1 fruit fly cellular context compared by ENCODE assay signal in genomic region chr3R:17818803-17819202, dm6.
TF ChIP-seq lines count a peak whose summit lies in the region.

No protein-coding gene starts in this region.

TF ChIP-seq in whole organism, embryonic, 481 proteins besides CTCF, POLR2A, EP300 and RAD21 (continued from another document):
- TF ChIP-seq CG7556 (GFP tag; optimal IDR thresholded peaks at IDR 0.05; lab: Kevin White, UChicago) (peak; percentile 41), PHDP (tag; optimal IDR thresholded peaks at IDR 0.05; lab: Kevin White, UChicago) (peak; percentile 55), CrebB (tag; optimal IDR thresholded peaks at IDR 0.05; lab: Kevin White, UChicago) (no peak), otp (GFP tag; IDR thresholded peaks at IDR 0.05; lab: Robert Waterston, UW) (no peak), CG7271 (tag; optimal IDR thresholded peaks at IDR 0.05; lab: Kevin White, UChicago) (no peak), CG30403 (GFP tag; optimal IDR thresholded peaks at IDR 0.05; lab: Kevin White, UChicago) (peak; percentile 28), Neu2 (GFP tag; optimal IDR thresholded peaks at IDR 0.05; lab: Kevin White, UChicago; ENCODE audit: borderline replicate concordance) (no peak), MBD-R2 (GFP tag; IDR thresholded peaks at IDR 0.05; lab: Robert Waterston, UW) (no peak), Trl (optimal IDR thresholded peaks at IDR 0.05; lab: Kevin White, UChicago) (no peak), Trl (GFP tag; optimal IDR thresholded peaks at IDR 0.05; lab: Kevin White, UChicago) (no peak), Deaf1 (tag; optimal IDR thresholded peaks at IDR 0.05; lab: Kevin White, UChicago) (no peak), Nf-YC (tag; optimal IDR thresholded peaks at IDR 0.05; lab: Kevin White, UChicago) (no peak), CG1233 (GFP tag; optimal IDR thresholded peaks at IDR 0.05; lab: Kevin White, UChicago) (no peak), C15 (GFP tag; IDR thresholded peaks at IDR 0.05; lab: Robert Waterston, UW) (peak; percentile 8; the same call in 1 of the 3 replicates), NfI (GFP tag; optimal IDR thresholded peaks at IDR 0.05; lab: Kevin White, UChicago) (peak; percentile 43), Ets65A (GFP tag; lab: Kevin White, UChicago) (peak; percentile 10), CG7839 (tag; optimal IDR thresholded peaks at IDR 0.05; lab: Kevin White, UChicago) (peak; percentile 19), CG7357 (GFP tag; IDR thresholded peaks at IDR 0.05; lab: Robert Waterston, UW) (peak; percentile 45; the same call in 1 of the 3 replicates), Sin3A (optimal IDR thresholded peaks at IDR 0.05; lab: Kevin White, UChicago) (no peak), ewg (GFP tag; optimal IDR thresholded peaks at IDR 0.05; lab: Kevin White, UChicago) (no peak), CG8089 (GFP tag; optimal IDR thresholded peaks at IDR 0.05; lab: Kevin White, UChicago) (no peak), CG31365 (tag; optimal IDR thresholded peaks at IDR 0.05; lab: Kevin White, UChicago) (no peak), CG2712 (tag; optimal IDR thresholded peaks at IDR 0.05; lab: Kevin White, UChicago) (peak; percentile 19), CG10209 (GFP tag; optimal IDR thresholded peaks at IDR 0.05; lab: Kevin White, UChicago) (peak; percentile 3), pho (GFP tag; optimal IDR thresholded peaks at IDR 0.05; lab: Kevin White, UChicago) (peak; percentile 0), CG2678 (tag; optimal IDR thresholded peaks at IDR 0.05; lab: Kevin White, UChicago) (peak; percentile 57), CG3407 (GFP tag; optimal IDR thresholded peaks at IDR 0.05; lab: Kevin White, UChicago) (no peak), CG16813 (GFP tag; IDR thresholded peaks at IDR 0.05; lab: Robert Waterston, UW; ENCODE audit: partially characterized antibody) (no peak), gsb (GFP tag; IDR thresholded peaks at IDR 0.05; lab: Robert Waterston, UW) (no peak), ara (GFP tag; IDR thresholded peaks at IDR 0.05; lab: Robert Waterston, UW) (no peak), CG32532 (GFP tag; IDR thresholded peaks at IDR 0.05; lab: Robert Waterston, UW) (peak; percentile 38; the same call in 1 of the 2 replicates), Sox102F (GFP tag; optimal IDR thresholded peaks at IDR 0.05; lab: Kevin White, UChicago) (peak; percentile 40), rib (GFP tag; IDR thresholded peaks at IDR 0.05; lab: Robert Waterston, UW) (no peak), CG1792 (GFP tag; optimal IDR thresholded peaks at IDR 0.05; lab: Kevin White, UChicago) (no peak), CG15601 (tag; optimal IDR thresholded peaks at IDR 0.05; lab: Kevin White, UChicago) (no peak), ATbp (GFP tag; optimal IDR thresholded peaks at IDR 0.05; lab: Kevin White, UChicago) (peak; percentile 8), CG13894 (tag; optimal IDR thresholded peaks at IDR 0.05; lab: Kevin White, UChicago) (no peak), Side (GFP tag; optimal IDR thresholded peaks at IDR 0.05; lab: Kevin White, UChicago) (no peak), lbe (GFP tag; optimal IDR thresholded peaks at IDR 0.05; lab: Kevin White, UChicago) (no peak), vvl (GFP tag; IDR thresholded peaks at IDR 0.05; lab: Robert Waterston, UW) (peak; percentile 41), CG18476 (GFP tag; optimal IDR thresholded peaks at IDR 0.05; lab: Kevin White, UChicago) (no peak), ttk (GFP tag; IDR thresholded peaks at IDR 0.05; lab: Robert Waterston, UW) (no peak), Scr (GFP tag; IDR thresholded peaks at IDR 0.05; lab: Robert Waterston, UW; ENCODE audit: partially characterized antibody) (no peak), CG11504 (tag; optimal IDR thresholded peaks at IDR 0.05; lab: Kevin White, UChicago) (peak; percentile 13), Ptx1 (GFP tag; IDR thresholded peaks at IDR 0.05; lab: Robert Waterston, UW) (peak; percentile 16; the same call in 1 of the 2 replicates), Bteb2 (GFP tag; optimal IDR thresholded peaks at IDR 0.05; lab: Kevin White, UChicago) (no peak), CG11695 (GFP tag; IDR thresholded peaks at IDR 0.05; lab: Robert Waterston, UW) (0 out of 3 replicates have a peak, but pooled peaks have one; percentile 14), mam (GFP tag; optimal IDR thresholded peaks at IDR 0.05; lab: Kevin White, UChicago) (peak; percentile 31), E2f1 (GFP tag; IDR thresholded peaks at IDR 0.05; lab: Robert Waterston, UW) (0 out of 2 replicates have a peak, but pooled peaks have one; percentile 14), lilli (GFP tag; optimal IDR thresholded peaks at IDR 0.05; lab: Kevin White, UChicago) (peak; percentile 42), Oli (tag; optimal IDR thresholded peaks at IDR 0.05; lab: Kevin White, UChicago) (peak; percentile 15), pum (GFP tag; optimal IDR thresholded peaks at IDR 0.05; lab: Kevin White, UChicago) (no peak), CG12769 (tag; optimal IDR thresholded peaks at IDR 0.05; lab: Kevin White, UChicago) (peak; percentile 55), abd-A (tag; optimal IDR thresholded peaks at IDR 0.05; lab: Kevin White, UChicago) (no peak), CG10366 (GFP tag; IDR thresholded peaks at IDR 0.05; lab: Robert Waterston, UW) (no peak), CG18262 (tag; optimal IDR thresholded peaks at IDR 0.05; lab: Kevin White, UChicago) (peak; percentile 13), oc (tag; optimal IDR thresholded peaks at IDR 0.05; lab: Kevin White, UChicago) (no peak), sens-2 (GFP tag; IDR thresholded peaks at IDR 0.05; lab: Robert Waterston, UW) (no peak), ro (GFP tag; IDR thresholded peaks at IDR 0.05; lab: Robert Waterston, UW) (no peak), gt (GFP tag; IDR thresholded peaks at IDR 0.05; lab: Robert Waterston, UW) (no peak), row (GFP tag; IDR thresholded peaks at IDR 0.05; lab: Robert Waterston, UW) (peak; percentile 48; the same call in 1 of the 3 replicates), Bdp1 (GFP tag; optimal IDR thresholded peaks at IDR 0.05; lab: Kevin White, UChicago) (peak; percentile 1), bsh (GFP tag; optimal IDR thresholded peaks at IDR 0.05; lab: Kevin White, UChicago) (peak in 1 of 2 experiments; percentile 41), Hr3 (GFP tag; optimal IDR thresholded peaks at IDR 0.05; lab: Kevin White, UChicago) (no peak), gem (tag; optimal IDR thresholded peaks at IDR 0.05; lab: Kevin White, UChicago) (peak; percentile 62), Hmr (GFP tag; optimal IDR thresholded peaks at IDR 0.05; lab: Kevin White, UChicago) (peak; percentile 59), CG12219 (GFP tag; optimal IDR thresholded peaks at IDR 0.05; lab: Kevin White, UChicago) (peak; percentile 41), tll (GFP tag; optimal IDR thresholded peaks at IDR 0.05; lab: Kevin White, UChicago) (no peak), CG12659 (GFP tag; optimal IDR thresholded peaks at IDR 0.05; lab: Kevin White, UChicago) (peak; percentile 4), jing (GFP tag; optimal IDR thresholded peaks at IDR 0.05; lab: Kevin White, UChicago) (no peak), lab (GFP tag; optimal IDR thresholded peaks at IDR 0.05; lab: Kevin White, UChicago) (peak; percentile 50), ind (GFP tag; optimal IDR thresholded peaks at IDR 0.05; lab: Kevin White, UChicago) (peak; percentile 12), CG2120 (GFP tag; optimal IDR thresholded peaks at IDR 0.05; lab: Kevin White, UChicago) (peak; percentile 66), CG12071 (GFP tag; optimal IDR thresholded peaks at IDR 0.05; lab: Kevin White, UChicago) (no peak), CG3838 (GFP tag; optimal IDR thresholded peaks at IDR 0.05; lab: Kevin White, UChicago) (no peak), CG8281 (tag; optimal IDR thresholded peaks at IDR 0.05; lab: Kevin White, UChicago) (no peak), CG4282 (GFP tag; optimal IDR thresholded peaks at IDR 0.05; lab: Kevin White, UChicago) (no peak), unpg (GFP tag; optimal IDR thresholded peaks at IDR 0.05; lab: Kevin White, UChicago) (peak; percentile 46), E2f2 (GFP tag; IDR thresholded peaks at IDR 0.05; lab: Robert Waterston, UW) (no peak), CG3281 (GFP tag; optimal IDR thresholded peaks at IDR 0.05; lab: Kevin White, UChicago) (peak; percentile 17), CHES-1-like (GFP tag; optimal IDR thresholded peaks at IDR 0.05; lab: Kevin White, UChicago) (no peak), peb (GFP tag; IDR thresholded peaks at IDR 0.05; lab: Robert Waterston, UW) (no peak), CG18619 (GFP tag; optimal IDR thresholded peaks at IDR 0.05; lab: Kevin White, UChicago) (peak; percentile 3), Tbp (GFP tag; optimal IDR thresholded peaks at IDR 0.05; lab: Kevin White, UChicago) (no peak), CG4404 (GFP tag; IDR thresholded peaks at IDR 0.05; lab: Robert Waterston, UW) (no peak), emc (GFP tag; optimal IDR thresholded peaks at IDR 0.05; lab: Kevin White, UChicago) (no peak), grau (tag; optimal IDR thresholded peaks at IDR 0.05; lab: Kevin White, UChicago) (peak; percentile 47), Adf1 (GFP tag; IDR thresholded peaks at IDR 0.05; lab: Robert Waterston, UW) (no peak), Lim3 (GFP tag; IDR thresholded peaks at IDR 0.05; lab: Robert Waterston, UW) (no peak), CG8765 (GFP tag; IDR thresholded peaks at IDR 0.05; lab: Robert Waterston, UW) (no peak), nau (GFP tag; optimal IDR thresholded peaks at IDR 0.05; lab: Kevin White, UChicago) (no peak), kni (GFP tag; optimal IDR thresholded peaks at IDR 0.05; lab: Kevin White, UChicago) (no peak), CG2199 (GFP tag; IDR thresholded peaks at IDR 0.05; lab: Robert Waterston, UW) (no peak), Ssrp (tag; optimal IDR thresholded peaks at IDR 0.05; lab: Kevin White, UChicago) (no peak), Xbp1 (GFP tag; optimal IDR thresholded peaks at IDR 0.05; lab: Kevin White, UChicago) (peak; percentile 30), usp (GFP tag; optimal IDR thresholded peaks at IDR 0.05; lab: Kevin White, UChicago) (no peak), bcd (GFP tag; optimal IDR thresholded peaks at IDR 0.05; lab: Kevin White, UChicago) (peak; percentile 6), Stat92E (GFP tag; optimal IDR thresholded peaks at IDR 0.05; lab: Kevin White, UChicago) (no peak), Rx (GFP tag; IDR thresholded peaks at IDR 0.05; lab: Robert Waterston, UW) (no peak; the same call in 1 of the 2 replicates), so (GFP tag; IDR thresholded peaks at IDR 0.05; lab: Robert Waterston, UW) (no peak), CG18599 (GFP tag; optimal IDR thresholded peaks at IDR 0.05; lab: Kevin White, UChicago) (peak; percentile 19), Hr51 (GFP tag; optimal IDR thresholded peaks at IDR 0.05; lab: Kevin White, UChicago) (peak in 1 of 2 experiments; percentile 45), bigmax (GFP tag; optimal IDR thresholded peaks at IDR 0.05; lab: Kevin White, UChicago) (no peak), dysf (GFP tag; IDR thresholded peaks at IDR 0.05; lab: Robert Waterston, UW) (peak; percentile 36; the same call in 1 of the 3 replicates), CG12391 (tag; optimal IDR thresholded peaks at IDR 0.05; lab: Kevin White, UChicago) (peak; percentile 19), sug (tag; optimal IDR thresholded peaks at IDR 0.05; lab: Kevin White, UChicago) (no peak), gro (GFP tag; optimal IDR thresholded peaks at IDR 0.05; lab: Kevin White, UChicago) (peak; percentile 44), CoRest (tag; optimal IDR thresholded peaks at IDR 0.05; lab: Kevin White, UChicago) (peak; percentile 34), CG11247 (GFP tag; IDR thresholded peaks at IDR 0.05; lab: Robert Waterston, UW) (peak; percentile 16; the same call in 1 of the 2 replicates), CG10321 (GFP tag; IDR thresholded peaks at IDR 0.05; lab: Robert Waterston, UW) (no peak), CG10565 (GFP tag; optimal IDR thresholded peaks at IDR 0.05; lab: Kevin White, UChicago) (no peak), Pdp1 (GFP tag; optimal IDR thresholded peaks at IDR 0.05; lab: Kevin White, UChicago) (peak in 1 of 2 experiments; percentile 4), CG31388 (GFP tag; optimal IDR thresholded peaks at IDR 0.05; lab: Kevin White, UChicago) (no peak), repo (GFP tag; optimal IDR thresholded peaks at IDR 0.05; lab: Kevin White, UChicago) (no peak), CG17385 (GFP tag; optimal IDR thresholded peaks at IDR 0.05; lab: Kevin White, UChicago) (peak; percentile 17), CG13287 (GFP tag; IDR thresholded peaks at IDR 0.05; lab: Robert Waterston, UW; ENCODE audit: partially characterized antibody) (no peak), CG13296 (GFP tag; optimal IDR thresholded peaks at IDR 0.05; lab: Kevin White, UChicago) (no peak), CG6689 (GFP tag; IDR thresholded peaks at IDR 0.05; lab: Robert Waterston, UW) (0 out of 2 replicates have a peak, but pooled peaks have one; percentile 10), ato (GFP tag; IDR thresholded peaks at IDR 0.05; lab: Robert Waterston, UW; ENCODE audit: partially characterized antibody) (no peak), trh (GFP tag; optimal IDR thresholded peaks at IDR 0.05; lab: Kevin White, UChicago) (no peak), tap (tag; optimal IDR thresholded peaks at IDR 0.05; lab: Kevin White, UChicago) (no peak), CG10979 (tag; optimal IDR thresholded peaks at IDR 0.05; lab: Kevin White, UChicago) (no peak), dmrt99B (tag; optimal IDR thresholded peaks at IDR 0.05; lab: Kevin White, UChicago) (peak; percentile 30), CG8290 (GFP tag; optimal IDR thresholded peaks at IDR 0.05; lab: Kevin White, UChicago) (no peak), CG8290 (tag; optimal IDR thresholded peaks at IDR 0.05; lab: Kevin White, UChicago) (peak in 1 of 2 experiments; percentile 50), Atf3 (GFP tag; optimal IDR thresholded peaks at IDR 0.05; lab: Kevin White, UChicago) (no peak), amos (GFP tag; IDR thresholded peaks at IDR 0.05; lab: Robert Waterston, UW; ENCODE audit: partially characterized antibody) (no peak), slbo (GFP tag; IDR thresholded peaks at IDR 0.05; lab: Robert Waterston, UW) (peak; percentile 60), Hand (GFP tag; optimal IDR thresholded peaks at IDR 0.05; lab: Kevin White, UChicago) (peak; percentile 44), CG15269 (tag; optimal IDR thresholded peaks at IDR 0.05; lab: Kevin White, UChicago) (peak; percentile 44), en (GFP tag; optimal IDR thresholded peaks at IDR 0.05; lab: Kevin White, UChicago) (no peak), CG9876 (GFP tag; optimal IDR thresholded peaks at IDR 0.05; lab: Kevin White, UChicago) (no peak), maf-S (GFP tag; optimal IDR thresholded peaks at IDR 0.05; lab: Kevin White, UChicago) (peak; percentile 2), CG31441 (GFP tag; IDR thresholded peaks at IDR 0.05; lab: Robert Waterston, UW) (0 out of 2 replicates have a peak, but pooled peaks have one; percentile 12)
